Worm (Caenorhabditis elegans) whole organism, L2 larva: ENCODE data around the gene msp-58.

Experiments used
- ama-1 ChIP-seq: fragments of 150-350 bp; optimal IDR thresholded peaks from 2 replicates; lab custom pipeline; 2018; ENCODE audit warnings: inconsistent platforms
- elt-3 ChIP-seq: sonication (generic microtip); optimal IDR thresholded peaks from 2 replicates; lab custom pipeline; 2017; ENCODE audit warnings: missing biosample characterization, missing genetic modification characterization
- gmeb-1 ChIP-seq: fragments of 150-350 bp; optimal IDR thresholded peaks from 2 replicates; lab custom pipeline; 2014; ENCODE audit warnings: missing biosample characterization, missing genetic modification characterization
- lin-13 ChIP-seq: fragments of 150-350 bp; optimal IDR thresholded peaks from 2 replicates; lab custom pipeline; 2014; ENCODE audit warnings: missing biosample characterization, missing genetic modification reagents, missing genetic modification characterization
- nhr-23 ChIP-seq: fragments of 150-350 bp; optimal IDR thresholded peaks from 2 replicates; lab custom pipeline; 2014; ENCODE audit warnings: missing biosample characterization, missing genetic modification reagents, missing genetic modification characterization
- nhr-237 ChIP-seq: fragments of 150-350 bp; optimal IDR thresholded peaks from 2 replicates; lab custom pipeline; 2014; ENCODE audit warnings: missing biosample characterization, missing genetic modification characterization

DNA sequence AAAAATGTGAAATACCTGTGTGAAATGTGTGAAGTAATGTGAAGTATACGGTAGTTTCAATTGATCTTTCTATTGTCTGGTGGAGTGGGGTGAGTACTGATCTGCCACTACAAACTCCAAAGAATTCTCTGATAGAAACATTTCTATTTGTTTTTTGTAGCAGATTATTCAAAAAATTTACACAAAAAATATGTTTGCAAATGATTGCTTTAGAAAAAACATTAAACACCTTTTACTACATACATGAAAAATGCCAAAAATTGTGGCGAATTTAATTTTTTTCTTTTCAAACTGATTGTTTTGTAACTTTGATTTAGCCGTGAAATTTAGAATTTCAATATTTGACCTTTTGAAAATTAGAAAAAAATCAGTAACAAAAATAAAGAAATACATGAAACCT lies 1.3 kb downstream of the msp-58 start, which contains the start of gene ZK354.3:
- TF ChIP-seq nhr-237 (tag; lab: Kevin White, UChicago) (no peak), elt-3 (tag; lab: Kevin White, UChicago) (no peak), nhr-23 (tag; lab: Kevin White, UChicago) (no peak), gmeb-1 (tag; lab: Kevin White, UChicago) (no peak), ama-1 (lab: Kevin White, UChicago) (no peak), lin-13 (GFP tag; lab: Kevin White, UChicago) (no peak)
